Fruit fly (Drosophila melanogaster) S2 (cell line): ENCODE data around the gene beat-IIIc.

Experiments used
- CG8478 ChIP-seq: fragments of >200 bp; optimal IDR thresholded peaks from 2 replicates; lab custom pipeline; 2018
- CTCF ChIP-seq, 2 experiments: fragments of >200 bp; optimal IDR thresholded peaks; 2 replicates each; lab custom pipeline; 2018

DNA sequence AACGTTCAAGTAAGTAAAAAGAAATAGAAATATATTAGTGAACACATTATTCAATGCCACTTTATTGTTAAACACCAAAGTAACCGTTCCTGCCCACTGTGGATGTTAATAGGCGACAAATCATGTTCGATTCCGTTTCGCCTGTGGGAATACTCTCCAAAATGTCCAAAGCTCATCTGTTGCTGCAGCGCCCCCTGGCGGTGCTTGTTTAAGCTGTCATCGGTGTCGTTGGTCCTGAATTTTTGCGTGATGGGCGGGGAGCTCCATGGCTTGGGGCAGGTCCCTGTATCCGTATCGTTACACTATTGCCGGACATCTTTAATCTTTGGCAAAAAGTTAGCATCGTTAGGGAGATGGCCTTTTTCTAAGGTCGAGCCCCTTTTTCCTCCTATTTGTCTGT, 58.8 kb downstream of the beat-IIIc start:
- TF ChIP-seq CTCF (optimal IDR thresholded peaks at IDR 0.05; lab: Kevin White, UChicago) (peak; percentile 49 to 59), CG8478 (lab: Kevin White, UChicago) (no peak)
